Worm (Caenorhabditis elegans) whole organism, L3 larva: ENCODE measurements around the gene pxn-1.
A peak's percentile ranks its signal among the peaks of the same experiment; 100 is the strongest.

Experiments used
- R02D3.7 ChIP-seq: fragments of 150-350 bp; optimal IDR thresholded peaks from 2 replicates; lab custom pipeline; 2014; ENCODE audit warnings: missing biosample characterization, missing genetic modification characterization
- ZK546.5 ChIP-seq: sonication (generic microtip); optimal IDR thresholded peaks from 2 replicates; lab custom pipeline; 2017; ENCODE audit warnings: missing biosample characterization, missing genetic modification characterization
- aly-2 ChIP-seq: fragments of 150-350 bp; optimal IDR thresholded peaks from 2 replicates; lab custom pipeline; 2014; ENCODE audit warnings: missing biosample characterization, missing genetic modification characterization
- ama-1 ChIP-seq: fragments of 150-350 bp; optimal IDR thresholded peaks from 2 replicates; lab custom pipeline; 2018
- ceh-16 ChIP-seq: sonication (generic microtip); optimal IDR thresholded peaks from 2 replicates; lab custom pipeline; 2017; ENCODE audit warnings: missing biosample characterization, missing genetic modification characterization
- ceh-28 ChIP-seq: fragments of 150-350 bp; optimal IDR thresholded peaks from 2 replicates; lab custom pipeline; 2014; ENCODE audit warnings: missing biosample characterization, missing genetic modification reagents, missing genetic modification characterization
- ceh-82 ChIP-seq: fragments of 150-350 bp; optimal IDR thresholded peaks from 2 replicates; lab custom pipeline; 2014; ENCODE audit warnings: missing biosample characterization, missing genetic modification characterization
- ceh-9 ChIP-seq: sonication (generic microtip); optimal IDR thresholded peaks from 2 replicates; lab custom pipeline; 2018; ENCODE audit warnings: missing biosample characterization, missing genetic modification characterization
- daf-12 ChIP-seq: fragments of 150-350 bp; optimal IDR thresholded peaks from 2 replicates; lab custom pipeline; 2014; ENCODE audit warnings: missing biosample characterization, missing genetic modification reagents, missing genetic modification characterization
- egl-27 ChIP-seq: sonication (generic microtip); optimal IDR thresholded peaks from 4 replicates; lab custom pipeline; 2017; ENCODE audit warnings: missing biosample characterization, missing genetic modification reagents, missing genetic modification characterization
- egl-5 ChIP-seq: fragments of 150-350 bp; optimal IDR thresholded peaks from 2 replicates; lab custom pipeline; 2017; ENCODE audit warnings: missing biosample characterization, missing genetic modification reagents, missing genetic modification characterization, inconsistent platforms
- elt-1 ChIP-seq: fragments of 150-350 bp; optimal IDR thresholded peaks from 2 replicates; lab custom pipeline; 2014; ENCODE audit warnings: missing biosample characterization, missing genetic modification characterization
- elt-2 ChIP-seq: sonication (generic microtip); optimal IDR thresholded peaks from 2 replicates; lab custom pipeline; 2016; ENCODE audit warnings: missing genetic modification reagents, mild to moderate bottlenecking, missing genetic modification characterization, missing compliant biosample characterization
- elt-3 ChIP-seq, 3 experiments: fragments of 150-350 bp in 1 of 3; sonication (generic microtip) in 2 of 3; optimal IDR thresholded peaks; 2 replicates in 2 of 3; 4 replicates in 1 of 3; lab custom pipeline; 2014 to 2017; ENCODE audit warnings: missing biosample characterization in 3 of 3, missing genetic modification characterization in 3 of 3
- eor-1 ChIP-seq, 2 experiments: fragments of 150-350 bp; optimal IDR thresholded peaks; 2 replicates each; lab custom pipeline; 2014 to 2018; ENCODE audit warnings: missing biosample characterization in 2 of 2, missing genetic modification characterization in 2 of 2
- fkh-10 ChIP-seq: sonication (generic microtip); optimal IDR thresholded peaks from 2 replicates; lab custom pipeline; 2017; ENCODE audit warnings: missing biosample characterization, missing genetic modification reagents, missing genetic modification characterization
- fkh-2 ChIP-seq: fragments of 150-350 bp; optimal IDR thresholded peaks from 2 replicates; lab custom pipeline; 2014; ENCODE audit warnings: missing biosample characterization, missing genetic modification reagents, missing genetic modification characterization
- fos-1 ChIP-seq: fragments of 150-350 bp; optimal IDR thresholded peaks from 2 replicates; lab custom pipeline; 2014; ENCODE audit warnings: missing biosample characterization, missing genetic modification characterization
- hmg-11 ChIP-seq: sonication (generic microtip); optimal IDR thresholded peaks from 2 replicates; lab custom pipeline; 2016; ENCODE audit warnings: missing genetic modification characterization, missing compliant biosample characterization
- jun-1 ChIP-seq: fragments of 150-350 bp; optimal IDR thresholded peaks from 2 replicates; lab custom pipeline; 2014; ENCODE audit warnings: missing biosample characterization, missing genetic modification reagents, missing genetic modification characterization
- lin-15B ChIP-seq: fragments of 150-350 bp; optimal IDR thresholded peaks from 2 replicates; lab custom pipeline; 2014; ENCODE audit warnings: missing biosample characterization, missing genetic modification characterization
- lin-39 ChIP-seq: fragments of 150-350 bp; optimal IDR thresholded peaks from 2 replicates; lab custom pipeline; 2018; ENCODE audit warnings: missing biosample characterization, missing genetic modification reagents, missing genetic modification characterization
- lsy-12 ChIP-seq: sonication (generic microtip); optimal IDR thresholded peaks from 2 replicates; lab custom pipeline; 2016; ENCODE audit warnings: mild to moderate bottlenecking, missing genetic modification characterization, missing compliant biosample characterization
- mdl-1 ChIP-seq: fragments of 150-350 bp; optimal IDR thresholded peaks from 2 replicates; lab custom pipeline; 2014; ENCODE audit warnings: missing biosample characterization, missing genetic modification characterization
- mml-1 ChIP-seq: fragments of 150-350 bp; sonication (generic microtip); optimal IDR thresholded peaks from 3 replicates; lab custom pipeline; 2014; ENCODE audit warnings: missing biosample characterization, missing genetic modification characterization
- nfya-1 ChIP-seq: sonication (generic microtip); optimal IDR thresholded peaks from 2 replicates; lab custom pipeline; 2017; ENCODE audit warnings: missing genetic modification characterization, mild to moderate bottlenecking, missing compliant biosample characterization, antibody characterized with exemption, moderate library complexity; ENCODE audit not compliant: insufficient read depth
- nhr-11 ChIP-seq: fragments of 150-350 bp; optimal IDR thresholded peaks from 2 replicates; lab custom pipeline; 2014; ENCODE audit warnings: missing biosample characterization, missing genetic modification characterization
- nhr-12 ChIP-seq: fragments of 150-350 bp; optimal IDR thresholded peaks from 2 replicates; lab custom pipeline; 2014; ENCODE audit warnings: missing biosample characterization, missing genetic modification characterization
- nhr-23 ChIP-seq: fragments of 150-350 bp; optimal IDR thresholded peaks from 2 replicates; lab custom pipeline; 2014; ENCODE audit warnings: missing biosample characterization, missing genetic modification reagents, missing genetic modification characterization
- nhr-237 ChIP-seq: fragments of 150-350 bp; optimal IDR thresholded peaks from 2 replicates; lab custom pipeline; 2014; ENCODE audit warnings: missing biosample characterization, missing genetic modification characterization
- nhr-25 ChIP-seq: sonication (generic microtip); optimal IDR thresholded peaks from 2 replicates; lab custom pipeline; 2017; ENCODE audit warnings: missing biosample characterization, missing genetic modification characterization
- nhr-28 ChIP-seq: fragments of 150-350 bp; optimal IDR thresholded peaks from 2 replicates; lab custom pipeline; 2014; ENCODE audit warnings: missing biosample characterization, missing genetic modification characterization
- nhr-43 ChIP-seq: sonication (generic microtip); optimal IDR thresholded peaks from 2 replicates; lab custom pipeline; 2016; ENCODE audit warnings: mild to moderate bottlenecking, missing genetic modification characterization, missing compliant biosample characterization; ENCODE audit not compliant: poor library complexity, severe bottlenecking
- nhr-67 ChIP-seq: fragments of 150-350 bp; optimal IDR thresholded peaks from 2 replicates; lab custom pipeline; 2014; ENCODE audit warnings: missing biosample characterization, missing genetic modification characterization
- nhr-76 ChIP-seq: fragments of 150-350 bp; sonication (generic microtip); optimal IDR thresholded peaks from 5 replicates; lab custom pipeline; 2014; ENCODE audit warnings: missing biosample characterization, missing genetic modification characterization
- nhr-77 ChIP-seq: fragments of 150-350 bp; optimal IDR thresholded peaks from 2 replicates; lab custom pipeline; 2014; ENCODE audit warnings: missing biosample characterization, missing genetic modification characterization
- pha-4 ChIP-seq: fragments of 150-350 bp; optimal IDR thresholded peaks from 2 replicates; lab custom pipeline; 2014; ENCODE audit warnings: missing biosample characterization, missing genetic modification reagents, missing genetic modification characterization
- pqm-1 ChIP-seq: fragments of 150-350 bp; optimal IDR thresholded peaks from 2 replicates; lab custom pipeline; 2017; ENCODE audit warnings: missing biosample characterization, missing genetic modification characterization, inconsistent platforms
- sea-2 ChIP-seq: fragments of 150-350 bp; sonication (generic microtip); optimal IDR thresholded peaks from 4 replicates; lab custom pipeline; 2014; ENCODE audit warnings: missing biosample characterization, missing genetic modification reagents, missing genetic modification characterization
- skn-1 ChIP-seq: fragments of 150-350 bp; optimal IDR thresholded peaks from 2 replicates; lab custom pipeline; 2014; ENCODE audit warnings: missing biosample characterization, missing genetic modification characterization
- snpc-4 ChIP-seq: fragments of 150-350 bp; optimal IDR thresholded peaks from 2 replicates; lab custom pipeline; 2014; ENCODE audit warnings: missing biosample characterization, missing genetic modification characterization
- tbx-2 ChIP-seq: sonication (generic microtip); optimal IDR thresholded peaks from 2 replicates; lab custom pipeline; 2016; ENCODE audit warnings: mild to moderate bottlenecking, missing genetic modification characterization, missing compliant biosample characterization
- unc-39 ChIP-seq: sonication (generic microtip); optimal IDR thresholded peaks from 4 replicates; lab custom pipeline; 2017; ENCODE audit warnings: missing biosample characterization, missing genetic modification characterization
- unc-62 ChIP-seq: fragments of 150-350 bp; sonication (generic microtip); optimal IDR thresholded peaks from 4 replicates; lab custom pipeline; 2014; ENCODE audit warnings: missing biosample characterization, missing genetic modification reagents, missing genetic modification characterization
- zag-1 ChIP-seq: fragments of 150-350 bp; optimal IDR thresholded peaks from 2 replicates; lab custom pipeline; 2014; ENCODE audit warnings: missing biosample characterization, missing genetic modification characterization
- ztf-11 ChIP-seq: fragments of 150-350 bp; optimal IDR thresholded peaks from 2 replicates; lab custom pipeline; 2014; ENCODE audit warnings: missing biosample characterization, missing genetic modification characterization
- ztf-4 ChIP-seq: fragments of 150-350 bp; optimal IDR thresholded peaks from 2 replicates; lab custom pipeline; 2014; ENCODE audit warnings: missing biosample characterization, missing genetic modification characterization

The pxn-1 gene

ce11 chrV:8495965-8496364 lies 1.3 kb downstream of the pxn-1 start:
- TF ChIP-seq sea-2, result no peak
- TF ChIP-seq elt-2 (tag; lab: Kevin White, UChicago), result peak; percentile 22
- TF ChIP-seq egl-27 (tag; lab: Kevin White, UChicago), result no peak
- TF ChIP-seq hmg-11 (tag; lab: Kevin White, UChicago), result no peak
- no peak for TF ChIP-seq jun-1 (tag; lab: Kevin White, UChicago)
- peak; percentile 4 for TF ChIP-seq snpc-4 (tag; lab: Kevin White, UChicago)
- no peak for TF ChIP-seq ztf-11 (tag; lab: Kevin White, UChicago)
- TF ChIP-seq fkh-10 (GFP tag; lab: Kevin White, UChicago), result no peak
- TF ChIP-seq eor-1 (tag; optimal IDR thresholded peaks at IDR 0.05; lab: Kevin White, UChicago), result no peak

DNA sequence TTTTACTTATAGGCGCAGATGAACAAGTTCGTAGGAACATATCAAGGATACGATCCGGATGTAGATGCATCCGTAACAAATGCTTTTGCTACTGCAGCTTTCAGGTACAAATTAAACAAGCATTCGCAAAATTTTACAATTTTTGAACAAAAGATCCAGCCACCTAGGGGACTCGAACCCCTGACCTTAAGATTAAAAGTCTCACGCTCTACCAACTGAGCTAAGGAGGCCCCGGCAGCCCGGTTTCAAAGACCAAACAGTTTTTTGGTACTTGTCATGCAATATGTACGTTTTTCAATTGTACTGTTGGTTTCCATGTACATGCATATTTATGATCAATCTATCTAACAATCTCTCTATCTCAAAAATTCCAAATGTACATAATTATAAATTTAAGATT lies 4.7 kb downstream of the pxn-1 start:
- TF ChIP-seq ama-1 (lab: Kevin White, UChicago) (no peak), mml-1 (no peak), ZK546.5 (tag; lab: Kevin White, UChicago) (no peak), daf-12 (no peak), fkh-10 (GFP tag; lab: Kevin White, UChicago) (no peak), nhr-25 (no peak)

- TF ChIP-seq elt-2 (tag; lab: Kevin White, UChicago), result peak; percentile 70
- TF ChIP-seq sea-2, result peak; percentile 83
- peak; percentile 99 for TF ChIP-seq hmg-11 (tag; lab: Kevin White, UChicago)
- peak; percentile 57 for TF ChIP-seq nhr-67 (tag; lab: Kevin White, UChicago)
- TF ChIP-seq ceh-28 (tag; lab: Kevin White, UChicago), result peak; percentile 48
- peak; percentile 72 for TF ChIP-seq egl-27 (tag; lab: Kevin White, UChicago)
- TF ChIP-seq tbx-2 (tag; lab: Kevin White, UChicago), result peak; percentile 96
- peak; percentile 51 for TF ChIP-seq ama-1 (lab: Kevin White, UChicago)
- TF ChIP-seq nhr-25, result peak; percentile 68
- no peak for TF ChIP-seq nhr-237 (tag; lab: Kevin White, UChicago)
- TF ChIP-seq nhr-77 (tag; lab: Kevin White, UChicago), result peak; percentile 88
- TF ChIP-seq daf-12, result no peak
- peak; percentile 91 for TF ChIP-seq ceh-82 (tag; lab: Kevin White, UChicago)
- TF ChIP-seq nhr-28, result peak; percentile 44
- no peak for TF ChIP-seq nhr-12 (tag; lab: Kevin White, UChicago)
- TF ChIP-seq lsy-12 (tag; lab: Kevin White, UChicago), result peak; percentile 95
- peak; percentile 30 for TF ChIP-seq ZK546.5 (tag; lab: Kevin White, UChicago)
- peak; percentile 100 for TF ChIP-seq snpc-4 (tag; lab: Kevin White, UChicago)
- peak; percentile 55 for TF ChIP-seq unc-39 (tag; lab: Kevin White, UChicago)
- TF ChIP-seq nhr-76, result peak; percentile 41
- peak; percentile 43 for TF ChIP-seq jun-1 (tag; lab: Kevin White, UChicago)
- TF ChIP-seq mdl-1 (tag; lab: Kevin White, UChicago), result no peak
- TF ChIP-seq elt-1 (tag; lab: Kevin White, UChicago), result no peak
- TF ChIP-seq ceh-16 (tag; lab: Kevin White, UChicago), result peak; percentile 53
- TF ChIP-seq skn-1 (tag; lab: Kevin White, UChicago), result peak; percentile 45
- TF ChIP-seq nhr-43, result peak; percentile 98
- peak; percentile 76 for TF ChIP-seq nfya-1 (tag; lab: Kevin White, UChicago)
- TF ChIP-seq fos-1 (tag; lab: Kevin White, UChicago), result no peak
- peak; percentile 90 for TF ChIP-seq ztf-4 (tag; lab: Kevin White, UChicago)
- peak; percentile 26 for TF ChIP-seq lin-39 (tag; lab: Kevin White, UChicago)
- TF ChIP-seq fkh-2 (tag; lab: Kevin White, UChicago), result no peak
- peak; percentile 7 for TF ChIP-seq lin-15B (tag; lab: Kevin White, UChicago)
- TF ChIP-seq nhr-11, result no peak
- TF ChIP-seq aly-2, result peak; percentile 89
- peak; percentile 20 for TF ChIP-seq ztf-11 (tag; lab: Kevin White, UChicago)
- TF ChIP-seq ceh-9, result peak; percentile 71
- TF ChIP-seq eor-1 (tag; optimal IDR thresholded peaks at IDR 0.05; lab: Kevin White, UChicago), result peak in 1 of 2 experiments; percentile 17
- TF ChIP-seq pqm-1 (tag; lab: Kevin White, UChicago), result peak; percentile 15
- peak; percentile 64 for TF ChIP-seq egl-5 (tag; lab: Kevin White, UChicago)
- TF ChIP-seq R02D3.7 (tag; lab: Kevin White, UChicago), result peak; percentile 81
- no peak for TF ChIP-seq fkh-10 (GFP tag; lab: Kevin White, UChicago)
- TF ChIP-seq mml-1, result peak; percentile 56
- no peak for TF ChIP-seq nhr-23 (tag; lab: Kevin White, UChicago)
- peak; percentile 68 for TF ChIP-seq zag-1 (tag; lab: Kevin White, UChicago)
- TF ChIP-seq elt-3 (tag; optimal IDR thresholded peaks at IDR 0.05; lab: Kevin White, UChicago), result peak in 2 of 3 experiments; percentile 68 to 86
- peak; percentile 90 for TF ChIP-seq unc-62 (GFP tag; lab: Kevin White, UChicago)
- TF ChIP-seq pha-4 (tag; lab: Kevin White, UChicago), result no peak
Observed at ce11 chrV:8500348-8500747, 5.7 kb downstream of the pxn-1 start.
